Worm (Caenorhabditis elegans): ENCODE measurements around the gene ets-7.
A peak's percentile ranks its signal among the peaks of the same experiment; 100 is the strongest.

ets-7 gene

DNA sequence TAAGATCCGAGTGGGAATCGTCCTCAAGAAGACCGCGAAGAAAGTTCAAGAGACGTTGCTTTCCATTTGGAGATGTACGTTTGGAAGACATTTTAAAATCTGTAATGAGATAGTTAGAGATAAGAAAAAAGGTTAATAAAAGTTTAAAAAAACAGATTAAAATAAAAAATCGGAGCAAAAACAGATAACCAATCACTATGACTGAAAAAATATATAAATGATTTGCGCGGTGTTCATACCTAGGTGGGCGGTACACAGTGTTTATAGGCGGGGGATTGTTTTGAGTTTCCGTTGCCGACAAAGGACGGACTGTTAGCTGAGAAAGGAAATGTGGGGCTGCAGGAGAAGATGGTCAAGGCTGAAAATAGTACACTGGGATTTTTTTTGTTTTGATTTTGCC is at the start of gene ets-7:
TSS of gene ets-7 (minus strand) at position 101 of the 400 bp plus-strand sequence.
- TF ChIP-seq dao-5 (tag; optimal IDR thresholded peaks at IDR 0.05) (no peak), W03F9.2 (tag; optimal IDR thresholded peaks at IDR 0.05) (no peak), him-1 (tag; optimal IDR thresholded peaks at IDR 0.05) (no peak)

DNA sequence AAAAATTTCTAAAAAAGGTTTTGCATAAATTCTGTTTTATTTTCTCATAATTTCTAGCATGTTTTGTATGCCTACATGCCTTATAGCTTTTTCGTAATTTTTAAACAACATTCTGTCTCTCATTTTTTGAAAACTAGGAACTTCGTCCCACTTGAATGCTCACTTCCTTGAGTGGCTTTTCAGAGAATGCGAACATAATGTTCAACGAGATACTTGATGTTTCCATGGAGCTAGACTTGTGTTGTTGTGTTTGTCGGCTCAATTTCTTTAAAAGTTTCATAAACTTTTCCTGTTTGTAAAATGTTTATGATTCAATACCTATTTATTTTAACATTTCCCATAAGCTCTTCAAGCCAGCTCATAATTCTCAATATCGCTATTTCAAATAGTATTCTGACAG is 46.3 kb upstream of the ets-7 start, which contains the start of gene clec-213:
TSS of gene clec-213 (plus strand) at position 301 of the 400 bp plus-strand sequence.
- TF ChIP-seq W03F9.2 (tag; optimal IDR thresholded peaks at IDR 0.05) = no peak
- TF ChIP-seq him-1 (tag; optimal IDR thresholded peaks at IDR 0.05) = no peak

DNA sequence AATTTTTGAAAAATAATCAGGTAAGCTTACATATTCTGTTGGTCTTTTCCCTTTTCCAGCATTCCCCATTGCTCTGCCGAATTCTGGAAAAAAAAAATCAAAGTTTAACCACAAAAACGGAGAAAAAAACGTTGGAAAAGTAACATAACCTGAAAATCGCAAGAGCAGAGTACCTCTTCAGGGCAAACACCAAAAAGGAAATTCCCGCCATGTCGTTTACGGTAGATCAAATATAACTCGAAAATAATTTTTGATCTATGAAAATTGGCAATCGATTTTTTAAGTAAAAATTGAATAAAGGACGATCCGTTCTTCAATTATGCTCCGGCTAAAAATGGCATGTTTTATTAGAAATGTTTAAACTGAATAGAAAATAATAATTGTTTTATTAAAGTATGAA is 44.8 kb upstream of the ets-7 start, which contains the start of gene C50E3.11:
TSS of gene C50E3.11 (minus strand) at position 83 of the 400 bp plus-strand sequence.
- TF ChIP-seq W03F9.2 (tag; optimal IDR thresholded peaks at IDR 0.05) (no peak), him-1 (tag; optimal IDR thresholded peaks at IDR 0.05) (no peak), dao-5 (tag; optimal IDR thresholded peaks at IDR 0.05) (no peak)

DNA sequence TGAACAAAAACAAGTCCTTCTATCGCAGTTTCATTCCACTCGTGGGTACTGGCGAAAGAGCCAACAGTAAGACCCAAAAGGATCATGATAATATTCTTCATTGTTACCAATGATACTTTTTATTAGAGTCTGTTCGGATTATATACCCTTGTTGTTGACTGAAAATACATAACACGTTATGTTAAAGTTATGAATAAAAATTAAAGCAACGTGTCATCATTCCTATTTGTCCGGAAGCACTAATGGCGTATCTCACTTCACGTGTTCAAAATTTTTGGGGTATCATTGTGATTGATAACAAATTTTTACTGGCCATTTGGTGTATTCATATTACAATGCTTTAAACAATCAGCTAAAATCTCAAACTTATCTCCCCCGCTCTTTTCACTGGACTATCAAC is 42.9 kb upstream of the ets-7 start, which contains the start of gene scl-26:
TSS of gene scl-26 (minus strand) at position 101 of the 400 bp plus-strand sequence.
- no peak for TF ChIP-seq dao-5 (tag; optimal IDR thresholded peaks at IDR 0.05)
- TF ChIP-seq W03F9.2 (tag; optimal IDR thresholded peaks at IDR 0.05) = no peak
- TF ChIP-seq him-1 (tag; optimal IDR thresholded peaks at IDR 0.05) = no peak

ce11 chrV:7600149-7600548 is 41.6 kb upstream of the ets-7 start, which contains the start of gene C50E3.9:
Gene C50E3.9, minus strand, starts transcription at chrV:7600249.
- no peak for TF ChIP-seq him-1 (tag; optimal IDR thresholded peaks at IDR 0.05)
- no peak for TF ChIP-seq W03F9.2 (tag; optimal IDR thresholded peaks at IDR 0.05)
- no peak for TF ChIP-seq dao-5 (tag; optimal IDR thresholded peaks at IDR 0.05)

DNA sequence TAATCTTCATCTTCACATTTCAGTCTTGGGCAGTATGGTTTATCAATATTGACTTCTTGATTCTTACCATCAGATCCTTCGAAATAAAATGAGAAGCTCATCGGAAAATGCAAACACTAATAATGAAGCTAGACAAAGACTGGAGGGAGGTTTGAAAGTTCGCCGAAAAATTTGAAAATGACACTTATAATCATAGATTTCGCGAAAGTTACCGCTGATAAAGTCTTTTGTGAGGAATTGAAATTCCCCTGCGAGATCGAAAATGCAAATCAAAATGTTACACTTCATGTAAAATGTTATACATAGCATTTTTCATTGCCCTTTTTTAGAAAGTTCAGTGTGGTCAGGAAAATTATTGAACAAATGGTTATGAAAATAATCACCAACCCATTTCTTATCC is 39.7 kb upstream of the ets-7 start, which contains the start of gene C50E3.7:
TSS of gene C50E3.7 (minus strand) at position 101 of the 400 bp plus-strand sequence.
- TF ChIP-seq him-1 (tag; optimal IDR thresholded peaks at IDR 0.05) (no peak), W03F9.2 (tag; optimal IDR thresholded peaks at IDR 0.05) (no peak), dao-5 (tag; optimal IDR thresholded peaks at IDR 0.05) (no peak)

DNA sequence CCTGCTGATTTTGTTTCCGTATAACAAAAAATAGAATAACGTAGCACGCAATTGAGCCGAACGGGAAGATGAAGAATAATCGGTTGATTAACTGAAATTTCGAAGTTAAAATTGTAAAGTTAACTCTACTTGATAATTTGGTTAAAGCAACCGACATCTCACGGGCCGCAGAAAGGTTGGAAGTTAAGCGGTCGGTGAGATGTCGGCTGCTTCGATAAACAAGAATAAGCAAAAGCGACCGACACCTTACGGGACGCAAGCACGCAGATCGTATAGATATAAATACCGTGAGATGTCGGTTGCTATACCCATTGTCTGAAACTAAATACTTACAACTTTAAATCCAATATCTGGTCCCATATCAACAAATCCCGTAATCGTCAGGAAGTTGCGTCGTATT is 36.5 kb upstream of the ets-7 start:
- TF ChIP-seq him-1 (tag; optimal IDR thresholded peaks at IDR 0.05) (no peak), dao-5 (tag; optimal IDR thresholded peaks at IDR 0.05) (no peak), W03F9.2 (tag; optimal IDR thresholded peaks at IDR 0.05) (no peak)

DNA sequence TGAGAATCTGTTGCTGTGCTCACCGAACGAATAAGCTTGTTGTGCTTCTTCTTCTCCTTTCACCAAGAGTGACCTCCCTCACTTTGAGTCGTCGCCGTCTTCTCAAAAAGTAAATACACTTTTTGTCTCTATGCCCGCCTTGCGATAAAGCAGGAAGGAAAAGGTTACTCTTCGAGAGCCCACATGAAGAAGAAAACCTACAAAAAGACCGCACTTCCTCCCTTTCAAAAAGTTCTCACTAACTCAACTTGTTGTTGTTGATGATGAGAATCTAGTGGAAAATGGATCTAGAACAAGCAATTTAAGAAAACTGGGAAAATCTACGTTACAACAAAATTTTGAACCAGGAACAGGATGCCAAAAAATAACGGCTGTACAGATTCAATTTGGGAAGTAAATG is 31.9 kb upstream of the ets-7 start, which contains the start of gene C50E3.6:
TSS of gene C50E3.6 (minus strand) at position 101 of the 400 bp plus-strand sequence.
- TF ChIP-seq him-1 (tag; optimal IDR thresholded peaks at IDR 0.05) = no peak
- no peak for TF ChIP-seq W03F9.2 (tag; optimal IDR thresholded peaks at IDR 0.05)
- TF ChIP-seq dao-5 (tag; optimal IDR thresholded peaks at IDR 0.05) = no peak

- TF ChIP-seq W03F9.2 (tag; optimal IDR thresholded peaks at IDR 0.05) (peak; percentile 64), him-1 (tag; optimal IDR thresholded peaks at IDR 0.05) (no peak)
These were observed 29.0 kb upstream of the ets-7 start, which contains the start of the genes F19F10.11 and C50E3.5 for ce11 chrV:7587637-7588036. Gene F19F10.11, minus strand, starts transcription at chrV:7587704. Gene C50E3.5, plus strand, starts transcription at chrV:7587996.

- TF ChIP-seq dao-5 (tag; optimal IDR thresholded peaks at IDR 0.05) (no peak), W03F9.2 (tag; optimal IDR thresholded peaks at IDR 0.05) (peak; percentile 28), him-1 (tag; optimal IDR thresholded peaks at IDR 0.05) (no peak)
These were observed 21.8 kb upstream of the ets-7 start, which contains the start of gene ets-6 for ce11 chrV:7580378-7580777. Gene ets-6, minus strand, starts transcription at chrV:7580546.

ce11 chrV:7575563-7575962 is 17.0 kb upstream of the ets-7 start, which contains the start of the genes snu-66 and ints-9:
Gene snu-66, minus strand, starts transcription at chrV:7575670.
Gene ints-9, plus strand, starts transcription at chrV:7575802.
- no peak for TF ChIP-seq him-1 (tag; optimal IDR thresholded peaks at IDR 0.05)

ce11 chrV:7570955-7571354 is 12.4 kb upstream of the ets-7 start, which contains the start of gene F19F10.14:
Gene F19F10.14, minus strand, starts transcription at chrV:7571055.
- TF ChIP-seq dao-5 (tag; optimal IDR thresholded peaks at IDR 0.05) (no peak), W03F9.2 (tag; optimal IDR thresholded peaks at IDR 0.05) (no peak), him-1 (tag; optimal IDR thresholded peaks at IDR 0.05) (no peak)

DNA sequence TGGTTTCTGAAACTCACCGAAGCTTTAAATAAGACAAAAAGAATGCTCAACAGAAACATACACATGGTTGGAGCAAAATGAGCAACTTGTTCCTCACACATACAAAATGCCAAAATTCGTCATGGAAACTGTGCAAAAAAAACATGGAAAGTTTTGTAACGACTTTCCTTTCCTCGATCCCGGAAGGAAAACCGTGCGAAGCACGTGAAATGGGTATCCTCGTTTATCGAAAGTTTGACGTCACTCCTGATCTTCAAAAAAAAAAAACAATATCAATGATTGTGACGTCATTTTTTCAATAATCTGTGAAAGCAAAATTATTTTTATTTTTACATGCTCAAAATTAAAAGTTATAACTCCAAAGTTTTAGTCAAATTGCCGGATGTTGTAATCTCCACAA is 11.7 kb upstream of the ets-7 start, which contains the start of gene clec-212:
TSS of gene clec-212 (minus strand) at position 101 of the 400 bp plus-strand sequence.
- TF ChIP-seq W03F9.2 (tag; optimal IDR thresholded peaks at IDR 0.05) (no peak), dao-5 (tag; optimal IDR thresholded peaks at IDR 0.05) (no peak), him-1 (tag; optimal IDR thresholded peaks at IDR 0.05) (no peak)

DNA sequence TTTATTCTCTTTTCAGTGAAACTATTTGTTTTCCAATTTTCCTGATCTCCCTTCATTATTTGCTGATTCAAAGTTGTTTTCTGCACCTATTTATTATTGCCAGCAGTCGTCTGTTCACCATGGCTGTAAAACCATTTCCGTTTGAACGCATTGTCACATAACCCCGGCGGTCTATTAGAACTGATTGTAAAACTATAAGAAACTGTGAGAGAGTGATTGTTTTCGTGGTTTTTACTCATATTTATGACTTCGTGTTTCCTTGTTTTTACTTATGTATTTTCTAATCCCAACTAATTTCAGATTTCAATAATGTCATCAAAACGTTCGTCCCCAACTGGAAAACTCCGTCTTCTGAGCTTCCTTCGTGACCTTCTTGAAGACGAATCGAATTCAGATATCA is 4.4 kb upstream of the ets-7 start, which contains the start of gene F19F10.1:
TSS of gene F19F10.1 (plus strand) at position 301 of the 400 bp plus-strand sequence.
- TF ChIP-seq W03F9.2 (tag; optimal IDR thresholded peaks at IDR 0.05) = no peak
- no peak for TF ChIP-seq dao-5 (tag; optimal IDR thresholded peaks at IDR 0.05)

DNA sequence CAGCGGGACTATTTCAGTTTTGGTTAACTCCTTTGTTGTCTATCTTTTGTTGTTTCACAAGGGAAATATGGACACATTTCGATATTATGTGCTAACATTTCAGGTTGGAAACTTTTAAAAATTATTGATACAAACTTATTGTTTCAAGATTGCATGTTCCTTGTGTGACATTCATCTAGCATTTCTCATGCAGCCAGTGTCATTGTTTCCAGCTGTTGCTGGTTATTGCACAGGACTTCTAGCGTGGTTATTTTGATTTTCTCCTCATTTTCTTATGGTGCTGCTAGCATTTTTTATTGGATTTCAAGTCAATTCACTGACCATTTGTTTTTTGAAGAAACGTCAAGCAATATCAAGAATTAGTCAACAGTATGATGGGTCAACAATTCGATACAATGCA is 2.7 kb downstream of the ets-7 start:
- TF ChIP-seq him-1 (tag; optimal IDR thresholded peaks at IDR 0.05) = no peak
- no peak for TF ChIP-seq W03F9.2 (tag; optimal IDR thresholded peaks at IDR 0.05)
- no peak for TF ChIP-seq dao-5 (tag; optimal IDR thresholded peaks at IDR 0.05)

Data from whole organism, L4/young adult.